Worm (Caenorhabditis elegans) whole organism, L1 larva: ENCODE data around the gene srh-11.

Experiments used
- C16A3.4 ChIP-seq: fragments of 150-350 bp; optimal IDR thresholded peaks from 2 replicates; lab custom pipeline; 2014; ENCODE audit warnings: missing biosample characterization, missing genetic modification characterization
- C34B4.2 ChIP-seq: sonication (generic microtip); optimal IDR thresholded peaks from 2 replicates; lab custom pipeline; 2017; ENCODE audit warnings: mild to moderate bottlenecking, missing genetic modification characterization, missing compliant biosample characterization
- Y116A8C.19 ChIP-seq: sonication (generic microtip); optimal IDR thresholded peaks from 2 replicates; lab custom pipeline; 2016; ENCODE audit warnings: missing compliant biosample characterization, missing genetic modification characterization, borderline replicate concordance
- aha-1 ChIP-seq: fragments of 150-350 bp; optimal IDR thresholded peaks from 2 replicates; lab custom pipeline; 2014; ENCODE audit warnings: missing biosample characterization, missing genetic modification characterization
- alr-1 ChIP-seq: fragments of 200-800 bp; sonication (Bioruptor generic); optimal IDR thresholded peaks from 2 replicates; lab custom pipeline; 2018; ENCODE audit warnings: borderline replicate concordance, mild to moderate bottlenecking, missing genetic modification characterization, missing compliant biosample characterization
- ama-1 ChIP-seq: fragments of 150-350 bp; optimal IDR thresholded peaks from 2 replicates; lab custom pipeline; 2014
- blmp-1 ChIP-seq: fragments of 150-350 bp; optimal IDR thresholded peaks from 2 replicates; lab custom pipeline; 2014; ENCODE audit warnings: missing biosample characterization, missing genetic modification characterization
- ceh-63 ChIP-seq: fragments of 200-800 bp; sonication (Bioruptor generic); optimal IDR thresholded peaks from 2 replicates; lab custom pipeline; 2018; ENCODE audit warnings: mild to moderate bottlenecking, missing genetic modification characterization, missing compliant biosample characterization
- ceh-8 ChIP-seq: fragments of 200-800 bp; sonication (Bioruptor generic); optimal IDR thresholded peaks from 2 replicates; lab custom pipeline; 2018; ENCODE audit warnings: mild to moderate bottlenecking, missing genetic modification characterization, moderate library complexity, missing compliant biosample characterization
- ceh-82 ChIP-seq, 3 experiments: fragments of 150-350 bp in 1 of 3; sonication (generic microtip) in 2 of 3; optimal IDR thresholded peaks; 2 replicates each; lab custom pipeline; 2014 to 2017; ENCODE audit warnings: missing biosample characterization in 3 of 3, missing genetic modification characterization in 3 of 3
- ceh-90 ChIP-seq: sonication (generic microtip); optimal IDR thresholded peaks from 2 replicates; lab custom pipeline; 2016; ENCODE audit warnings: missing genetic modification characterization, missing compliant biosample characterization
- dpl-1 ChIP-seq, 3 experiments: fragments of 150-350 bp in 2 of 3; sonication (generic microtip) in 1 of 3; optimal IDR thresholded peaks; 2 replicates each; lab custom pipeline; 2014 to 2017; ENCODE audit warnings: missing biosample characterization in 3 of 3, missing genetic modification characterization in 3 of 3, missing genetic modification reagents in 3 of 3
- dsc-1 ChIP-seq: sonication (generic microtip); optimal IDR thresholded peaks from 2 replicates; lab custom pipeline; 2016; ENCODE audit warnings: mild to moderate bottlenecking, missing genetic modification characterization, missing compliant biosample characterization
- efl-1 ChIP-seq, 4 experiments: fragments of 150-350 bp; optimal IDR thresholded peaks in 3 of 4; peaks in 1 of 4; 1 replicate in 1 of 4; 2 replicates in 3 of 4; lab custom pipeline; 2014; ENCODE audit warnings: missing biosample characterization in 2 of 4, missing genetic modification characterization in 2 of 4, missing genetic modification reagents in 2 of 4
- efl-3 ChIP-seq: fragments of 200-800 bp; sonication (Bioruptor generic); optimal IDR thresholded peaks from 2 replicates; lab custom pipeline; 2018; ENCODE audit warnings: mild to moderate bottlenecking, missing genetic modification characterization, missing compliant biosample characterization
- egl-13 ChIP-seq: sonication (generic microtip); optimal IDR thresholded peaks from 2 replicates; lab custom pipeline; 2016; ENCODE audit warnings: missing genotype, missing genetic modification reagents, missing genetic modification characterization, missing compliant biosample characterization
- elt-2 ChIP-seq: sonication (generic microtip); optimal IDR thresholded peaks from 2 replicates; lab custom pipeline; 2016; ENCODE audit warnings: missing genetic modification characterization, mild to moderate bottlenecking, inconsistent platforms, missing compliant biosample characterization, missing genetic modification reagents
- ets-5 ChIP-seq: fragments of 200-800 bp; sonication (Bioruptor generic); IDR thresholded peaks from 2 replicates; pipeline ENCODE4 v1.3.6; 2022; ENCODE audit warnings: missing genetic modification characterization, missing compliant biosample characterization
- fkh-10 ChIP-seq: sonication (generic microtip); optimal IDR thresholded peaks from 2 replicates; lab custom pipeline; 2017; ENCODE audit warnings: missing biosample characterization, missing genetic modification reagents, missing genetic modification characterization
- fos-1 ChIP-seq: fragments of 150-350 bp; optimal IDR thresholded peaks from 2 replicates; lab custom pipeline; 2014; ENCODE audit warnings: missing biosample characterization, missing genetic modification characterization
- hlh-17 ChIP-seq: fragments of 200-800 bp; sonication (Bioruptor generic); optimal IDR thresholded peaks from 2 replicates; lab custom pipeline; 2018; ENCODE audit warnings: missing genetic modification characterization, mild to moderate bottlenecking, missing compliant biosample characterization, moderate library complexity, borderline replicate concordance
- hlh-4 ChIP-seq: sonication (generic microtip); optimal IDR thresholded peaks from 2 replicates; lab custom pipeline; 2016; ENCODE audit warnings: mild to moderate bottlenecking, missing genetic modification characterization, missing compliant biosample characterization
- jun-1 ChIP-seq: fragments of 150-350 bp; optimal IDR thresholded peaks from 2 replicates; lab custom pipeline; 2014; ENCODE audit warnings: missing biosample characterization, missing genetic modification reagents, missing genetic modification characterization
- lin-13 ChIP-seq: fragments of 150-350 bp; optimal IDR thresholded peaks from 2 replicates; lab custom pipeline; 2014; ENCODE audit warnings: missing biosample characterization, missing genetic modification reagents, missing genetic modification characterization
- lin-39 ChIP-seq: fragments of 150-350 bp; optimal IDR thresholded peaks from 2 replicates; lab custom pipeline; 2014; ENCODE audit warnings: missing biosample characterization, missing genetic modification reagents, missing genetic modification characterization
- lir-3 ChIP-seq: sonication (generic microtip); optimal IDR thresholded peaks from 2 replicates; lab custom pipeline; 2016; ENCODE audit warnings: mild to moderate bottlenecking, missing genetic modification characterization, moderate library complexity, missing compliant biosample characterization; ENCODE audit not compliant: poor library complexity
- lsy-2 ChIP-seq, 2 experiments: fragments of 150-350 bp; optimal IDR thresholded peaks; 2 replicates each; lab custom pipeline; 2014; ENCODE audit warnings: missing biosample characterization in 2 of 2, missing genetic modification characterization in 2 of 2
- mab-9 ChIP-seq: fragments of 200-800 bp; sonication (Bioruptor generic); IDR thresholded peaks from 2 replicates; pipeline ENCODE4 v1.3.6; 2022; ENCODE audit warnings: missing genetic modification reagents, missing genetic modification characterization, missing compliant biosample characterization
- nhr-12 ChIP-seq: sonication (generic microtip); optimal IDR thresholded peaks from 2 replicates; lab custom pipeline; 2017; ENCODE audit warnings: missing biosample characterization, missing genetic modification characterization
- nhr-237 ChIP-seq: fragments of 150-350 bp; optimal IDR thresholded peaks from 2 replicates; lab custom pipeline; 2014; ENCODE audit warnings: missing biosample characterization, missing genetic modification characterization
- nhr-47 ChIP-seq: sonication (generic microtip); optimal IDR thresholded peaks from 2 replicates; lab custom pipeline; 2016; ENCODE audit warnings: mild to moderate bottlenecking, missing genetic modification characterization, moderate library complexity, missing compliant biosample characterization
- nhr-76 ChIP-seq: sonication (generic microtip); optimal IDR thresholded peaks from 2 replicates; lab custom pipeline; 2017; ENCODE audit warnings: missing biosample characterization, missing genetic modification characterization
- nhr-77 ChIP-seq: fragments of 150-350 bp; optimal IDR thresholded peaks from 2 replicates; lab custom pipeline; 2014; ENCODE audit warnings: missing biosample characterization, missing genetic modification characterization
- nhr-84 ChIP-seq: sonication (generic microtip); optimal IDR thresholded peaks from 2 replicates; lab custom pipeline; 2017; ENCODE audit warnings: missing biosample characterization, missing genetic modification characterization
- nhr-85 ChIP-seq: sonication (generic microtip); peaks from one replicate; lab custom pipeline; 2016; ENCODE audit warnings: missing genetic modification characterization, inconsistent platforms, missing compliant biosample characterization
- nhr-90 ChIP-seq: sonication (generic microtip); optimal IDR thresholded peaks from 2 replicates; lab custom pipeline; 2016; ENCODE audit warnings: mild to moderate bottlenecking, missing genetic modification characterization, missing compliant biosample characterization; ENCODE audit not compliant: poor library complexity
- pag-3 ChIP-seq: sonication (generic microtip); optimal IDR thresholded peaks from 2 replicates; lab custom pipeline; 2017; ENCODE audit warnings: missing genetic modification characterization, mild to moderate bottlenecking, missing compliant biosample characterization, antibody characterized with exemption, borderline replicate concordance; ENCODE audit not compliant: insufficient read depth
- pax-3 ChIP-seq: fragments of 200-800 bp; sonication (Bioruptor generic); optimal IDR thresholded peaks from 2 replicates; lab custom pipeline; 2018; ENCODE audit warnings: mild to moderate bottlenecking, missing genetic modification characterization, moderate library complexity, missing compliant biosample characterization
- skn-1 ChIP-seq: fragments of 150-350 bp; optimal IDR thresholded peaks from 2 replicates; lab custom pipeline; 2014; ENCODE audit warnings: missing biosample characterization, missing genetic modification characterization
- snpc-4 ChIP-seq: fragments of 150-350 bp; optimal IDR thresholded peaks from 2 replicates; lab custom pipeline; 2014; ENCODE audit warnings: missing biosample characterization, missing genetic modification characterization
- snu-23 ChIP-seq: sonication (generic microtip); optimal IDR thresholded peaks from 2 replicates; lab custom pipeline; 2016; ENCODE audit warnings: missing genetic modification characterization, missing compliant biosample characterization
- sptf-1 ChIP-seq: fragments of 150-350 bp; optimal IDR thresholded peaks from 2 replicates; lab custom pipeline; 2014; ENCODE audit warnings: missing biosample characterization, missing genetic modification characterization
- tlp-1 ChIP-seq: fragments of 150-350 bp; optimal IDR thresholded peaks from 2 replicates; lab custom pipeline; 2014; ENCODE audit warnings: missing biosample characterization, missing genetic modification characterization
- unc-130 ChIP-seq: fragments of 150-350 bp; optimal IDR thresholded peaks from 2 replicates; lab custom pipeline; 2017; ENCODE audit warnings: missing biosample characterization, missing genetic modification characterization, inconsistent platforms
- unc-86 ChIP-seq: sonication (generic microtip); optimal IDR thresholded peaks from 2 replicates; lab custom pipeline; 2016; ENCODE audit warnings: missing genetic modification characterization, missing compliant biosample characterization
- vab-15 ChIP-seq: sonication (generic microtip); optimal IDR thresholded peaks from 2 replicates; lab custom pipeline; 2017; ENCODE audit warnings: missing genotype, mild to moderate bottlenecking, missing genetic modification characterization, missing compliant biosample characterization
- zag-1 ChIP-seq: fragments of 150-350 bp; optimal IDR thresholded peaks from 2 replicates; lab custom pipeline; 2014; ENCODE audit warnings: missing biosample characterization, missing genetic modification characterization
- zip-4 ChIP-seq: fragments of 200-800 bp; sonication (Bioruptor generic); optimal IDR thresholded peaks from 2 replicates; lab custom pipeline; 2018; ENCODE audit warnings: mild to moderate bottlenecking, missing genetic modification characterization, moderate library complexity, missing compliant biosample characterization
- ztf-11 ChIP-seq, 2 experiments: sonication (generic microtip); optimal IDR thresholded peaks; 2 replicates each; lab custom pipeline; 2016 to 2017; ENCODE audit warnings: missing genetic modification characterization in 2 of 2, missing biosample characterization in 1 of 2, missing compliant biosample characterization in 1 of 2
- ztf-4 ChIP-seq: fragments of 150-350 bp; optimal IDR thresholded peaks from 2 replicates; lab custom pipeline; 2014; ENCODE audit warnings: missing biosample characterization, missing genetic modification characterization

Gene srh-11

ce11 chrX:8294586-8294985 lies 24.3 kb downstream of the srh-11 start, which contains the start of gene R09F10.3 (continued):
- no peak for TF ChIP-seq blmp-1 (tag; lab: Kevin White, UChicago)

ce11 chrX:8286740-8287299 lies 32.0 kb downstream of the srh-11 start, which contains the start of gene sec-16A.2:
Gene sec-16A.2 (plus strand): TSS chrX:8287249.
- TF ChIP-seq vab-15 (tag; lab: Kevin White, UChicago): peak; percentile 67
- TF ChIP-seq fkh-10: no peak
- TF ChIP-seq lin-39 (tag; lab: Kevin White, UChicago): no peak
- no peak for TF ChIP-seq hlh-17 (GFP tag; lab: Kevin White, UChicago)
- peak in 2 of 3 experiments; percentile 48 to 51 for TF ChIP-seq dpl-1 (GFP tag; optimal IDR thresholded peaks at IDR 0.05; lab: Kevin White, UChicago)
- TF ChIP-seq snu-23 (GFP tag; lab: Kevin White, UChicago): peak; percentile 73
- TF ChIP-seq nhr-47 (tag; lab: Kevin White, UChicago): peak; percentile 57
- no peak for TF ChIP-seq hlh-4 (tag; lab: Kevin White, UChicago)
- TF ChIP-seq nhr-77: peak; percentile 25
- no peak for TF ChIP-seq C34B4.2 (tag; lab: Kevin White, UChicago)
- peak; percentile 32 for TF ChIP-seq nhr-90
- no peak for TF ChIP-seq elt-2
- TF ChIP-seq ceh-8 (GFP tag; lab: Kevin White, UChicago): no peak
- TF ChIP-seq lir-3 (tag; lab: Kevin White, UChicago): no peak
- no peak for TF ChIP-seq ztf-4 (tag; lab: Kevin White, UChicago)
- no peak for TF ChIP-seq zag-1
- no peak for TF ChIP-seq sptf-1 (tag; lab: Kevin White, UChicago)
- TF ChIP-seq zip-4 (GFP tag; lab: Kevin White, UChicago): no peak
- no peak for TF ChIP-seq nhr-12 (tag; lab: Kevin White, UChicago)
- TF ChIP-seq lsy-2 (tag; optimal IDR thresholded peaks at IDR 0.05; lab: Kevin White, UChicago): peak; percentile 57 to 80
- no peak for TF ChIP-seq Y116A8C.19 (tag; lab: Kevin White, UChicago)
- peak; percentile 27 for TF ChIP-seq skn-1 (tag; lab: Kevin White, UChicago)
- peak; percentile 61 for TF ChIP-seq lin-13 (GFP tag; lab: Kevin White, UChicago)
- TF ChIP-seq dsc-1 (tag; lab: Kevin White, UChicago): peak; percentile 14
- no peak for TF ChIP-seq ama-1 (lab: Kevin White, UChicago)
- TF ChIP-seq efl-1 (optimal IDR thresholded peaks at IDR 0.05; lab: Kevin White, UChicago): peak; percentile 42 to 71
- peak in 1 of 2 experiments; percentile 19 for TF ChIP-seq efl-1 (GFP tag; optimal IDR thresholded peaks at IDR 0.05 in 1 of 2; lab: Kevin White, UChicago)
- TF ChIP-seq unc-86: no peak
- no peak for TF ChIP-seq aha-1
- no peak for TF ChIP-seq snpc-4 (tag; lab: Kevin White, UChicago)
- TF ChIP-seq unc-130 (tag; lab: Kevin White, UChicago): peak; percentile 7
- no peak for TF ChIP-seq nhr-76
- peak; percentile 55 for TF ChIP-seq C16A3.4
- peak; percentile 82 for TF ChIP-seq nhr-85
- TF ChIP-seq nhr-84 (tag; lab: Kevin White, UChicago): no peak
- TF ChIP-seq pag-3 (tag; lab: Kevin White, UChicago): no peak
- no peak for TF ChIP-seq egl-13 (tag; lab: Kevin White, UChicago)
- TF ChIP-seq ceh-90 (tag; lab: Kevin White, UChicago): no peak
- no peak for TF ChIP-seq mab-9 (GFP tag; lab: Robert Waterston, UW)
- TF ChIP-seq jun-1 (tag; lab: Kevin White, UChicago): peak; percentile 4
- peak; percentile 42 to 67 (median 49) for TF ChIP-seq ceh-82 (tag; optimal IDR thresholded peaks at IDR 0.05; lab: Kevin White, UChicago)
- TF ChIP-seq alr-1 (tag; lab: Kevin White, UChicago): no peak
- TF ChIP-seq fos-1 (tag; lab: Kevin White, UChicago): peak; percentile 34
- TF ChIP-seq tlp-1 (tag; lab: Kevin White, UChicago): no peak
- TF ChIP-seq pax-3 (tag; lab: Kevin White, UChicago): no peak
- TF ChIP-seq ets-5: no peak
- TF ChIP-seq efl-3 (GFP tag; lab: Kevin White, UChicago): no peak
- TF ChIP-seq ceh-63 (GFP tag; lab: Kevin White, UChicago): no peak
- no peak for TF ChIP-seq nhr-237 (tag; lab: Kevin White, UChicago)
- TF ChIP-seq ztf-11 (tag; optimal IDR thresholded peaks at IDR 0.05; lab: Kevin White, UChicago): peak in 1 of 2 experiments; percentile 1
